Fruit fly (Drosophila melanogaster): ENCODE measurements around the gene CG11977.
A peak's percentile ranks its signal among the peaks of the same experiment; 100 is the strongest.

Gene CG11977

dm6 chr3R:8960329-8960728 is 37.2 kb upstream of the CG11977 start (continued):
- TF ChIP-seq D19A (tag; optimal IDR thresholded peaks at IDR 0.05) (peak; percentile 56), h (optimal IDR thresholded peaks at IDR 0.05) (no peak), Doc2 (GFP tag; IDR thresholded peaks at IDR 0.05) (no peak), CG30431 (GFP tag; optimal IDR thresholded peaks at IDR 0.05) (no peak), ato (GFP tag; IDR thresholded peaks at IDR 0.05; ENCODE audit: partially characterized antibody) (no peak), B-H1 (GFP tag; IDR thresholded peaks at IDR 0.05) (no peak), croc (GFP tag; conservative IDR thresholded peaks at IDR 0.05) (no peak), gt (GFP tag; IDR thresholded peaks at IDR 0.05) (no peak), CG18011 (GFP tag; optimal IDR thresholded peaks at IDR 0.05) (no peak), z (GFP tag; IDR thresholded peaks at IDR 0.05) (no peak), Med (GFP tag) (no peak), CG12744 (GFP tag; optimal IDR thresholded peaks at IDR 0.05) (no peak), peb (GFP tag; IDR thresholded peaks at IDR 0.05) (0 out of 2 replicates have a peak, but pooled peaks have one; percentile 30), CG4707 (GFP tag; optimal IDR thresholded peaks at IDR 0.05) (no peak), HLH4C (GFP tag; IDR thresholded peaks at IDR 0.05; ENCODE audit: partially characterized antibody) (no peak), CG13894 (tag; optimal IDR thresholded peaks at IDR 0.05) (no peak), kni (GFP tag; optimal IDR thresholded peaks at IDR 0.05) (no peak), bigmax (GFP tag; optimal IDR thresholded peaks at IDR 0.05) (no peak), Blimp-1 (GFP tag; optimal IDR thresholded peaks at IDR 0.05) (peak; percentile 53), trem (tag; optimal IDR thresholded peaks at IDR 0.05) (peak; percentile 44), seq (GFP tag; IDR thresholded peaks at IDR 0.05) (peak; percentile 48; the same call in 1 of the 2 replicates), CG10462 (GFP tag; optimal IDR thresholded peaks at IDR 0.05) (no peak), CG11398 (GFP tag; optimal IDR thresholded peaks at IDR 0.05) (no peak), CG1603 (tag; optimal IDR thresholded peaks at IDR 0.05) (no peak), CG11456 (GFP tag; IDR thresholded peaks at IDR 0.05) (no peak), C15 (GFP tag; IDR thresholded peaks at IDR 0.05) (no peak), CG15073 (GFP tag; optimal IDR thresholded peaks at IDR 0.05) (no peak), cwo (GFP tag; optimal IDR thresholded peaks at IDR 0.05) (peak; percentile 10), danr (GFP tag; IDR thresholded peaks at IDR 0.05) (no peak), NFAT (GFP tag; IDR thresholded peaks at IDR 0.05) (no peak), CG9817 (tag; optimal IDR thresholded peaks at IDR 0.05) (peak; percentile 38), cato (GFP tag; optimal IDR thresholded peaks at IDR 0.05; ENCODE audit: borderline replicate concordance) (peak; percentile 16), tin (GFP tag; optimal IDR thresholded peaks at IDR 0.05) (peak; percentile 10), Taf1 (GFP tag; IDR thresholded peaks at IDR 0.05) (no peak), CG33213 (GFP tag; optimal IDR thresholded peaks at IDR 0.05) (no peak), pita (GFP tag; optimal IDR thresholded peaks at IDR 0.05) (no peak), ind (GFP tag; optimal IDR thresholded peaks at IDR 0.05) (peak; percentile 55), CG7271 (tag; optimal IDR thresholded peaks at IDR 0.05) (no peak), Tbp (GFP tag; optimal IDR thresholded peaks at IDR 0.05) (no peak), B-H2 (GFP tag; optimal IDR thresholded peaks at IDR 0.05) (no peak), CG2875 (GFP tag; optimal IDR thresholded peaks at IDR 0.05) (peak; percentile 46), H15 (GFP tag; IDR thresholded peaks at IDR 0.05) (no peak), GATAe (GFP tag; conservative IDR thresholded peaks at IDR 0.05) (no peak), CG13123 (GFP tag; optimal IDR thresholded peaks at IDR 0.05) (peak; percentile 8), CG10979 (tag; optimal IDR thresholded peaks at IDR 0.05) (peak; percentile 63), gsb (GFP tag; IDR thresholded peaks at IDR 0.05) (peak; percentile 33; the same call in 1 of the 2 replicates), otp (GFP tag; IDR thresholded peaks at IDR 0.05) (no peak), CG17568 (GFP tag; optimal IDR thresholded peaks at IDR 0.05) (no peak), CG33557 (GFP tag; optimal IDR thresholded peaks at IDR 0.05) (peak; percentile 7), CG3726 (GFP tag; IDR thresholded peaks at IDR 0.05) (no peak), CG14860 (GFP tag; IDR thresholded peaks at IDR 0.05; ENCODE audit: partially characterized antibody) (no peak), CG1024 (GFP tag; IDR thresholded peaks at IDR 0.05) (no peak)
